Fruit fly (Drosophila melanogaster) whole organism, embryonic: ENCODE results near the gene kirre.

Experiments used
- CG17186 ChIP-seq: fragments of 200-800 bp; sonication (Bioruptor generic); optimal IDR thresholded peaks from 3 replicates; lab custom pipeline; 2017; ENCODE audit warnings: missing biosample characterization, missing genetic modification reagents, missing genetic modification characterization
- CG31365 ChIP-seq: fragments of 200-800 bp; sonication (Bioruptor generic); optimal IDR thresholded peaks from 2 replicates; lab custom pipeline; 2018; ENCODE audit warnings: missing biosample characterization, mild to moderate bottlenecking, missing genetic modification characterization
- CG4328 ChIP-seq: fragments of 200-800 bp; sonication (Bioruptor generic); optimal IDR thresholded peaks from 3 replicates; lab custom pipeline; 2017; ENCODE audit warnings: missing biosample characterization, missing genetic modification reagents, missing genetic modification characterization
- Dfd ChIP-seq, 2 experiments: fragments of >200 bp; optimal IDR thresholded peaks; 2 replicates each; lab custom pipeline; 2017; ENCODE audit warnings: missing biosample characterization in 2 of 2, missing genetic modification characterization in 2 of 2
- E2f1 ChIP-seq: fragments of 200-800 bp; sonication (Bioruptor generic); IDR thresholded peaks from 2 replicates; pipeline ENCODE4 v1.3.6; 2022; ENCODE audit warnings: missing biosample characterization, missing genetic modification characterization
- GATAe ChIP-seq: fragments of 200-800 bp; sonication (Bioruptor generic); conservative IDR thresholded peaks from 2 replicates; pipeline ENCODE4 v1.3.6; 2022; ENCODE audit warnings: missing biosample characterization, missing genetic modification characterization
- Hr39 ChIP-seq: fragments of >200 bp; optimal IDR thresholded peaks from 2 replicates; lab custom pipeline; 2017
- Stat92E ChIP-seq, 3 experiments: fragments of >200 bp in 2 of 3; fragments of 200-800 bp in 1 of 3; sonication (Bioruptor generic) in 1 of 3; optimal IDR thresholded peaks; 2 replicates each; lab custom pipeline; 2017 to 2019; ENCODE audit warnings: missing biosample characterization in 3 of 3, missing genetic modification characterization in 3 of 3, mild to moderate bottlenecking in 1 of 3, moderate library complexity in 1 of 3
- ap ChIP-seq: fragments of 200-800 bp; sonication (Bioruptor generic); IDR thresholded peaks from 2 replicates; pipeline ENCODE4 v1.3.6; 2022; ENCODE audit warnings: missing biosample characterization, missing genetic modification characterization
- cas ChIP-seq: fragments of 200-800 bp; sonication (Bioruptor generic); IDR thresholded peaks from 2 replicates; pipeline ENCODE4 v1.3.6; 2022; ENCODE audit warnings: missing biosample characterization, missing genetic modification characterization
- caup ChIP-seq: fragments of 200-800 bp; sonication (Bioruptor generic); optimal IDR thresholded peaks from 3 replicates; lab custom pipeline; 2017; ENCODE audit warnings: missing biosample characterization, mild to moderate bottlenecking, missing genetic modification characterization, moderate library complexity; ENCODE audit not compliant: severe bottlenecking
- esg ChIP-seq: fragments of 200-800 bp; sonication (Bioruptor generic); conservative IDR thresholded peaks from 2 replicates; pipeline ENCODE4 v1.3.6; 2022; ENCODE audit warnings: missing biosample characterization, missing genetic modification characterization
- mirr ChIP-seq: fragments of 200-800 bp; sonication (Bioruptor generic); optimal IDR thresholded peaks from 3 replicates; lab custom pipeline; 2018; ENCODE audit warnings: missing biosample characterization, mild to moderate bottlenecking, missing genetic modification characterization
- ttk ChIP-seq: fragments of 200-800 bp; sonication (Bioruptor generic); IDR thresholded peaks from 2 replicates; pipeline ENCODE4 v2.1.2; 2022; ENCODE audit warnings: missing biosample characterization, missing genetic modification characterization

DNA sequence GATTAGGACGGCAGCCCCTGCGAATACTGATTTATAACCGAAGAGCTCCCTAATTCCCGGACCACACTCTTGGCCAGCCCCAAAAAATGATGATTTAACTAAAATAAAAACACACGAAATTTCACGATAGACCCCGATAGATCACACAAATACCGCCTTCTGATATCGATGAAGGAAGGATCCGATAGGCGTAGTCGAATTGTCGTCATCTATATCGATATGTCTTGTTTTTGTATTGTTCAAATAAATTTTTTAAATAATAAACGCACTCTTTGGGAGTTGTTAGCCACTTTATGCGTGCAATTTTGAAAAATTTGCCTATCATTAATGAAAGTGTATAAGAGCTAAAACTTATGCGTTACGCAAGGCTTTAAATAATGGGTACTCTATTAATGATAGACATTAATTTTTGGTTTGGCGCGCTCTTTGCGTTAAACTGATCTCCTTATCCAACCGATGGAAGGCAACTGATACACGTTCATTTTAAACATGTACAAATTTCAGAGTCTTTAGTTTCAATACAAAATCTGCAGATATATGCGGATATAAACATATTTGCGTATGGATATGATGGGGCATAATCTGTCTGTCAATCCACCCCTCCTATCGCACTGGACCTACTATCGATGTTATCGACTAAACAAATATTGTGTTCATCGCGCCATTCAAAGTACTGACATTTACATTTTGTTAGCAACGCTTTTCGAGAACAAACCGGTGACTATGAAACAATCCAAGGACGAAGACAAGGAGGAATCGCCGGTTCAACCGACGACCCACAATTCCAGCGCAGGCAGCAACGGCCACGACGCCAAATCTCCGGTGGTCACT is 41.9 kb upstream of the kirre start, which contains the start of the genes Spg7 and Lint-O:
- TF ChIP-seq CG31365 = no peak
- no peak for TF ChIP-seq CG4328
- no peak for TF ChIP-seq esg (GFP tag; lab: Robert Waterston, UW)
- no peak for TF ChIP-seq E2f1 (GFP tag; lab: Robert Waterston, UW)
- TF ChIP-seq mirr = no peak
- TF ChIP-seq cas (GFP tag; lab: Robert Waterston, UW) = no peak
- TF ChIP-seq Hr39 = no peak
- TF ChIP-seq ap = no peak
- no peak for TF ChIP-seq GATAe (GFP tag; lab: Robert Waterston, UW)
- no peak for TF ChIP-seq CG17186 (GFP tag; lab: Kevin White, UChicago)
- TF ChIP-seq caup (GFP tag; lab: Kevin White, UChicago) = no peak
- TF ChIP-seq Stat92E (GFP tag; optimal IDR thresholded peaks at IDR 0.05; lab: Kevin White, UChicago) = no peak
- no peak for TF ChIP-seq ttk (GFP tag; lab: Robert Waterston, UW)
- no peak for TF ChIP-seq Dfd (GFP tag; optimal IDR thresholded peaks at IDR 0.05; lab: Kevin White, UChicago)
